Fruit fly (Drosophila melanogaster): ENCODE measurements around the gene CG14089.

- no peak for TF ChIP-seq CG14667 (GFP tag; IDR thresholded peaks at IDR 0.05)
- TF ChIP-seq Sox102F (GFP tag; optimal IDR thresholded peaks at IDR 0.05): no peak
- no peak for TF ChIP-seq CG15601 (tag; optimal IDR thresholded peaks at IDR 0.05)
- TF ChIP-seq nau (GFP tag; optimal IDR thresholded peaks at IDR 0.05): no peak
- no peak for TF ChIP-seq stwl (tag; optimal IDR thresholded peaks at IDR 0.05)
Measured at dm6 chr3L:19275491-19275890, 5.1 kb downstream of the CG14089 start, which contains the start of gene CG14086.
